Worm (Caenorhabditis elegans): ENCODE measurements around the gene K08D8.3.

- no peak for TF ChIP-seq ztf-11 (tag; optimal IDR thresholded peaks at IDR 0.05)
- TF ChIP-seq egl-27 (tag; optimal IDR thresholded peaks at IDR 0.05), result no peak
- TF ChIP-seq zag-1 (tag; optimal IDR thresholded peaks at IDR 0.05), result no peak
- no peak for TF ChIP-seq pha-4 (GFP tag; IDR thresholded peaks at IDR 0.05)
- no peak for TF ChIP-seq pha-4 (tag; optimal IDR thresholded peaks at IDR 0.05)
- TF ChIP-seq gei-8 (GFP tag; optimal IDR thresholded peaks at IDR 0.05), result no peak
- TF ChIP-seq unc-130 (GFP tag; optimal IDR thresholded peaks at IDR 0.05), result no peak
- TF ChIP-seq hif-1 (tag; optimal IDR thresholded peaks at IDR 0.05), result no peak
- no peak for TF ChIP-seq nhr-28 (tag; optimal IDR thresholded peaks at IDR 0.05)
- no peak for TF ChIP-seq egl-43 (GFP tag; IDR thresholded peaks at IDR 0.05)
- TF ChIP-seq fos-1 (tag; optimal IDR thresholded peaks at IDR 0.05), result no peak
- no peak for TF ChIP-seq ceh-28 (tag; optimal IDR thresholded peaks at IDR 0.05)
- TF ChIP-seq cey-2 (tag; optimal IDR thresholded peaks at IDR 0.05; ENCODE audit: borderline replicate concordance, insufficient read depth), result no peak
- no peak for TF ChIP-seq lsy-2 (tag; optimal IDR thresholded peaks at IDR 0.05)
- TF ChIP-seq zip-11 (GFP tag; IDR thresholded peaks at IDR 0.05), result no peak
These were observed 40.0 kb upstream of the K08D8.3 start, which contains the start of gene F55G11.1 for ce11 chrIV:12946488-12946887.
